Worm (Caenorhabditis elegans): ENCODE results near the gene wdr-54.

Gene wdr-54

DNA sequence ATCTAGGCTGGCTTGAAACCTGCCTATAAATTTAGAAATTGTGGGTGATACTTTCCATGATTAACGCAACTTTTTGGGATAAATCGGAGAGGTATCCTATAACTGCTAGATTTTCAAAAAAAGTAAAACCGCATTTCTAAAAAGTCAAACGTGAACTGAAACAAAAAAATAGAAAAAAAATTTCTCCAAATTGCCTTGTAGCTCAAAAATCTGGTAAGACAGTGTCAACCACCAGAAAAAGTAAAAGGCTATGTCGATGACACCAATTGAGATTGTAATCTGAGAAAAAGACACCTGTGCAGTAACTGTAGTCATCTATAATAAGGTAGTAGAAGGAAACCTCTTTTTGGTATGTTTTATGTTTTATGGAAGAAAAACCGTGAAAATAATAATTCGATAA lies at the start of gene wdr-54:
Gene wdr-54 (plus strand): TSS at position 301 of the 400 bp plus-strand sequence.
- TF ChIP-seq aly-1 (tag; optimal IDR thresholded peaks at IDR 0.05) (no peak), sea-1 (GFP tag; conservative IDR thresholded peaks at IDR 0.05) (no peak), tra-4 (tag; optimal IDR thresholded peaks at IDR 0.05) (no peak)

- TF ChIP-seq hnd-1 (tag; optimal IDR thresholded peaks at IDR 0.05) (no peak), ama-1 (optimal IDR thresholded peaks at IDR 0.05) (no peak), tra-4 (tag; optimal IDR thresholded peaks at IDR 0.05) (no peak), tbx-37 (GFP tag; conservative IDR thresholded peaks at IDR 0.05) (no peak), scrt-1 (GFP tag; IDR thresholded peaks at IDR 0.05) (no peak), B0310.2 (tag; optimal IDR thresholded peaks at IDR 0.05) (no peak)
These were observed 49.4 kb upstream of the wdr-54 start for ce11 chrX:779259-779658.

ce11 chrX:780027-780426 lies 48.7 kb upstream of the wdr-54 start:
- TF ChIP-seq aly-1 (tag; optimal IDR thresholded peaks at IDR 0.05) (no peak), hmbx-1 (tag; optimal IDR thresholded peaks at IDR 0.05) (no peak), flt-1 (GFP tag; IDR thresholded peaks at IDR 0.05) (no peak), hmg-4 (GFP tag; optimal IDR thresholded peaks at IDR 0.05) (no peak), ama-1 (optimal IDR thresholded peaks at IDR 0.05) (no peak), B0310.2 (tag; optimal IDR thresholded peaks at IDR 0.05) (no peak), tbx-37 (GFP tag; conservative IDR thresholded peaks at IDR 0.05) (no peak)

DNA sequence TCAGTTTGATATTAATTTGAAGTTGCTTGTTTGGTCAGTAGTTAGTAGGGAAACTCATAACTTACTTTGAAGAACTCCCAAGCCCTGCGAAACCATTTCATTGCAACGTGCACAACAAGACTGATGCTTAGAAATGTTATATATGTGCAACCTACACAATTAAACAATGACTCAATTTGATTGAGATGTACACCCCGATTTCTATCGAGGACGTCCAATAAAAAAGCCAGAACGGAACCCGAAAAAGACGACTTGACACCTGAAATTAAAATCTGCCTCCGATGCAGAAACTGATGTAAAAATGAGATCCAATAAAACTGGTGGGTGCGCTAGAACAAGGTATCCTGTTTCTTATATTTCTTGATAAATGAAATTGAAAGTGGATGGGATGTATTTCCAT lies 43.9 kb upstream of the wdr-54 start, which contains the start of gene T04G9.6:
Gene T04G9.6 (minus strand): TSS at position 101 of the 400 bp plus-strand sequence.
- TF ChIP-seq hmg-4 (GFP tag; optimal IDR thresholded peaks at IDR 0.05) (no peak), pes-1 (GFP tag; IDR thresholded peaks at IDR 0.05) (no peak), ets-7 (tag; optimal IDR thresholded peaks at IDR 0.05) (no peak), flt-1 (GFP tag; IDR thresholded peaks at IDR 0.05) (no peak), sea-1 (GFP tag; conservative IDR thresholded peaks at IDR 0.05) (no peak), tra-4 (tag; optimal IDR thresholded peaks at IDR 0.05) (no peak), ceh-13 (GFP tag; optimal IDR thresholded peaks at IDR 0.05) (no peak), ama-1 (optimal IDR thresholded peaks at IDR 0.05) (no peak), ceh-36 (tag; optimal IDR thresholded peaks at IDR 0.05) (no peak), scrt-1 (GFP tag; IDR thresholded peaks at IDR 0.05) (no peak), F13C5.2 (tag; optimal IDR thresholded peaks at IDR 0.05) (no peak), tbx-11 (GFP tag; IDR thresholded peaks at IDR 0.05) (no peak), B0310.2 (tag; optimal IDR thresholded peaks at IDR 0.05) (no peak), aly-1 (tag; optimal IDR thresholded peaks at IDR 0.05) (no peak), hmbx-1 (tag; optimal IDR thresholded peaks at IDR 0.05) (no peak), tbx-37 (GFP tag; conservative IDR thresholded peaks at IDR 0.05) (no peak), hnd-1 (tag; optimal IDR thresholded peaks at IDR 0.05) (no peak)

- no peak for TF ChIP-seq ama-1 (optimal IDR thresholded peaks at IDR 0.05)
- TF ChIP-seq F13C5.2 (tag; optimal IDR thresholded peaks at IDR 0.05): no peak
- no peak for TF ChIP-seq ceh-13 (GFP tag; optimal IDR thresholded peaks at IDR 0.05)
- no peak for TF ChIP-seq scrt-1 (GFP tag; IDR thresholded peaks at IDR 0.05)
- no peak for TF ChIP-seq hnd-1 (tag; optimal IDR thresholded peaks at IDR 0.05)
- no peak for TF ChIP-seq ceh-36 (tag; optimal IDR thresholded peaks at IDR 0.05)
- TF ChIP-seq B0310.2 (tag; optimal IDR thresholded peaks at IDR 0.05): no peak
- no peak for TF ChIP-seq hmg-4 (GFP tag; optimal IDR thresholded peaks at IDR 0.05)
- no peak for TF ChIP-seq tbx-11 (GFP tag; IDR thresholded peaks at IDR 0.05)
- TF ChIP-seq hmbx-1 (tag; optimal IDR thresholded peaks at IDR 0.05): no peak
- no peak for TF ChIP-seq tra-4 (tag; optimal IDR thresholded peaks at IDR 0.05)
- TF ChIP-seq flt-1 (GFP tag; IDR thresholded peaks at IDR 0.05): no peak
- TF ChIP-seq tbx-37 (GFP tag; conservative IDR thresholded peaks at IDR 0.05): no peak
- TF ChIP-seq sea-1 (GFP tag; conservative IDR thresholded peaks at IDR 0.05): no peak
- no peak for TF ChIP-seq pes-1 (GFP tag; IDR thresholded peaks at IDR 0.05)
- TF ChIP-seq ets-7 (tag; optimal IDR thresholded peaks at IDR 0.05): no peak
These were observed 43.3 kb upstream of the wdr-54 start for ce11 chrX:785368-785767.

DNA sequence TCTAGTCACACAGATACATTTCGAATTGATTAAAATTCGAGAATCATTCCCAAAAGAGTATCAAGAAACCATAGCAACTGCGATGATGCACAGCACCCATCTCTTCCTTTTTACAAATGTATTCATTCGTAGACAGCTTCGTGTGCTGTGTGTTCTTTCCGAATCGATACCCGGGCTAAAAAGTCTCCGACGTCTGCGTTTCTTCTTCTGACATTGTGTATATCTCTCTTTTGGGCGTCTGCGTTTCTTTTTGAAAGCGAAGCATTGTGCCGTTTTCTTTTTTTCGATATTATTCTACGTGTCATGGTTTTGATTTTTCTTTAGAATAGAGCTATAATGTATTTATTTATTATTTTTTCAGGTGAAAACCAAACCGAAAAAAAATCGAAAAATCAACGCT lies 40.7 kb upstream of the wdr-54 start, which contains the start of gene attf-5:
Gene attf-5 (plus strand): TSS at position 362 of the 400 bp plus-strand sequence.
- TF ChIP-seq F13C5.2 (tag; optimal IDR thresholded peaks at IDR 0.05): no peak
- no peak for TF ChIP-seq aly-1 (tag; optimal IDR thresholded peaks at IDR 0.05)
- no peak for TF ChIP-seq pes-1 (GFP tag; IDR thresholded peaks at IDR 0.05)
- no peak for TF ChIP-seq hmbx-1 (tag; optimal IDR thresholded peaks at IDR 0.05)
- no peak for TF ChIP-seq B0310.2 (tag; optimal IDR thresholded peaks at IDR 0.05)
- no peak for TF ChIP-seq tbx-11 (GFP tag; IDR thresholded peaks at IDR 0.05)
- no peak for TF ChIP-seq tbx-37 (GFP tag; conservative IDR thresholded peaks at IDR 0.05)
- TF ChIP-seq tra-4 (tag; optimal IDR thresholded peaks at IDR 0.05): no peak
- TF ChIP-seq hnd-1 (tag; optimal IDR thresholded peaks at IDR 0.05): no peak
- no peak for TF ChIP-seq flt-1 (GFP tag; IDR thresholded peaks at IDR 0.05)
- no peak for TF ChIP-seq sea-1 (GFP tag; conservative IDR thresholded peaks at IDR 0.05)
- no peak for TF ChIP-seq ama-1 (optimal IDR thresholded peaks at IDR 0.05)
- TF ChIP-seq ceh-13 (GFP tag; optimal IDR thresholded peaks at IDR 0.05): no peak
- no peak for TF ChIP-seq scrt-1 (GFP tag; IDR thresholded peaks at IDR 0.05)
- TF ChIP-seq ceh-36 (tag; optimal IDR thresholded peaks at IDR 0.05): no peak
- TF ChIP-seq ets-7 (tag; optimal IDR thresholded peaks at IDR 0.05): no peak
- no peak for TF ChIP-seq hmg-4 (GFP tag; optimal IDR thresholded peaks at IDR 0.05)

- TF ChIP-seq pes-1 (GFP tag; IDR thresholded peaks at IDR 0.05) (no peak), hnd-1 (tag; optimal IDR thresholded peaks at IDR 0.05) (no peak), scrt-1 (GFP tag; IDR thresholded peaks at IDR 0.05) (no peak), ceh-36 (tag; optimal IDR thresholded peaks at IDR 0.05) (no peak), hmbx-1 (tag; optimal IDR thresholded peaks at IDR 0.05) (no peak), flt-1 (GFP tag; IDR thresholded peaks at IDR 0.05) (no peak)
These were observed 38.9 kb upstream of the wdr-54 start for ce11 chrX:789848-790247.

DNA sequence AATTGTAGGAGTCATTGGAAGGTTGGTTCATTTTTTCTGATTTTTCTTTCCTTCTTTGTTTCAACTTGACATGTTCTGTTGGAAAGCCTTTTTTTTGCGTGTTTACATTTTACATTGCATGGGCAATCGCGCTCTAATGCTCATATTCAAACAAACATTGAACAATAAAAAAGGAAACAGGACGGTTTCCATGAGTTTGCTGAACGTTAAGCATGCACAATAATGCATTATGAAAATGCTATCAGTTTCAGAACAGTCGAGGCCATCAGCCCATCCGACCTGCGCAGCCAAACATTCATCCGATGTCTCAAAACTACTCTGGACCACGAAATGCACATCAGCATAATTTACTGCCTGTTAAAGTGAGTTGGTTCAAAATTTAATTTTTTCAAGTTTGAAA lies 38.1 kb upstream of the wdr-54 start:
- no peak for TF ChIP-seq flt-1 (GFP tag; IDR thresholded peaks at IDR 0.05)
- TF ChIP-seq aly-1 (tag; optimal IDR thresholded peaks at IDR 0.05): no peak
- TF ChIP-seq hmg-4 (GFP tag; optimal IDR thresholded peaks at IDR 0.05): no peak
- TF ChIP-seq pes-1 (GFP tag; IDR thresholded peaks at IDR 0.05): no peak
- no peak for TF ChIP-seq F13C5.2 (tag; optimal IDR thresholded peaks at IDR 0.05)
- TF ChIP-seq ets-7 (tag; optimal IDR thresholded peaks at IDR 0.05): no peak
- no peak for TF ChIP-seq scrt-1 (GFP tag; IDR thresholded peaks at IDR 0.05)
- no peak for TF ChIP-seq hmbx-1 (tag; optimal IDR thresholded peaks at IDR 0.05)
- no peak for TF ChIP-seq tbx-37 (GFP tag; conservative IDR thresholded peaks at IDR 0.05)
- TF ChIP-seq sea-1 (GFP tag; conservative IDR thresholded peaks at IDR 0.05): no peak
- no peak for TF ChIP-seq ama-1 (optimal IDR thresholded peaks at IDR 0.05)
- no peak for TF ChIP-seq hnd-1 (tag; optimal IDR thresholded peaks at IDR 0.05)
- no peak for TF ChIP-seq tbx-11 (GFP tag; IDR thresholded peaks at IDR 0.05)
- TF ChIP-seq ceh-13 (GFP tag; optimal IDR thresholded peaks at IDR 0.05): no peak
- no peak for TF ChIP-seq tra-4 (tag; optimal IDR thresholded peaks at IDR 0.05)
- TF ChIP-seq B0310.2 (tag; optimal IDR thresholded peaks at IDR 0.05): no peak
